Fruit fly (Drosophila melanogaster) whole organism, embryonic: ENCODE results near the gene CG31910.

Experiments used
- Bgb ChIP-seq: fragments of 200-800 bp; sonication (Bioruptor generic); IDR thresholded peaks from 2 replicates; pipeline ENCODE4 v1.3.6; 2022; ENCODE audit warnings: missing biosample characterization, missing genetic modification characterization; ENCODE audit not compliant: partially characterized antibody
- CG10543 ChIP-seq: fragments of 200-800 bp; sonication (Bioruptor generic); optimal IDR thresholded peaks from 3 replicates; lab custom pipeline; 2017; ENCODE audit warnings: missing biosample characterization, mild to moderate bottlenecking, missing genetic modification characterization, moderate library complexity
- CG11085 ChIP-seq: fragments of 200-800 bp; sonication (Bioruptor generic); IDR thresholded peaks from 2 replicates; pipeline ENCODE4 v1.3.6; 2022; ENCODE audit warnings: missing biosample characterization, missing genetic modification characterization
- CG11398 ChIP-seq: fragments of 200-800 bp; sonication (Bioruptor generic); optimal IDR thresholded peaks from 2 replicates; lab custom pipeline; 2016; ENCODE audit warnings: missing biosample characterization, missing genetic modification characterization
- CG13894 ChIP-seq: fragments of 200-800 bp; sonication (Bioruptor generic); optimal IDR thresholded peaks from 3 replicates; lab custom pipeline; 2018; ENCODE audit warnings: missing biosample characterization, mild to moderate bottlenecking, missing genetic modification characterization, moderate library complexity
- CG14050 ChIP-seq: fragments of 200-800 bp; sonication (Bioruptor generic); IDR thresholded peaks from 3 replicates; pipeline ENCODE4 v1.3.6; 2022; ENCODE audit warnings: missing biosample characterization, missing genetic modification characterization
- CG15514 ChIP-seq: fragments of 200-800 bp; sonication (Bioruptor generic); optimal IDR thresholded peaks from 3 replicates; lab custom pipeline; 2017; ENCODE audit warnings: missing biosample characterization, missing genetic modification characterization, mild to moderate bottlenecking, moderate library complexity, missing genetic modification reagents
- CG15601 ChIP-seq: fragments of 200-800 bp; sonication (Bioruptor generic); optimal IDR thresholded peaks from 3 replicates; lab custom pipeline; 2019; ENCODE audit warnings: missing biosample characterization, mild to moderate bottlenecking, missing genetic modification characterization, moderate library complexity
- CG17359 ChIP-seq: fragments of 200-800 bp; sonication (Bioruptor generic); optimal IDR thresholded peaks from 3 replicates; lab custom pipeline; 2018; ENCODE audit warnings: missing biosample characterization, mild to moderate bottlenecking, missing genetic modification characterization, moderate library complexity
- CG18262 ChIP-seq: fragments of 200-800 bp; optimal IDR thresholded peaks from 3 replicates; lab custom pipeline; 2019; ENCODE audit warnings: missing biosample characterization, mild to moderate bottlenecking, missing genetic modification characterization, moderate library complexity
- CG18619 ChIP-seq: fragments of 200-800 bp; sonication (Bioruptor generic); optimal IDR thresholded peaks from 3 replicates; lab custom pipeline; 2017; ENCODE audit warnings: missing biosample characterization, mild to moderate bottlenecking, missing genetic modification characterization
- CG3065 ChIP-seq: fragments of 200-800 bp; sonication (Bioruptor generic); optimal IDR thresholded peaks from 2 replicates; lab custom pipeline; 2016; ENCODE audit warnings: missing biosample characterization, missing genetic modification characterization
- CG32772 ChIP-seq: fragments of 200-800 bp; sonication (Bioruptor generic); IDR thresholded peaks from 2 replicates; pipeline ENCODE4 v1.3.6; 2022; ENCODE audit warnings: missing biosample characterization, missing genetic modification characterization
- CG42726 ChIP-seq: fragments of 200-800 bp; sonication (Bioruptor generic); IDR thresholded peaks from 2 replicates; pipeline ENCODE4 v1.3.6; 2022; ENCODE audit warnings: missing biosample characterization, missing genetic modification characterization; ENCODE audit not compliant: partially characterized antibody
- CG4404 ChIP-seq: fragments of 200-800 bp; sonication (Bioruptor generic); IDR thresholded peaks from 2 replicates; pipeline ENCODE4 v1.3.6; 2022; ENCODE audit warnings: missing biosample characterization, missing genetic modification characterization
- CG4854 ChIP-seq: fragments of 200-800 bp; sonication (Bioruptor generic); optimal IDR thresholded peaks from 2 replicates; lab custom pipeline; 2016; ENCODE audit warnings: missing biosample characterization, missing genetic modification characterization, inconsistent platforms
- CG6254 ChIP-seq: fragments of 200-800 bp; sonication (Bioruptor generic); optimal IDR thresholded peaks from 3 replicates; lab custom pipeline; 2017; ENCODE audit warnings: mild to moderate bottlenecking, missing biosample characterization, missing genetic modification reagents, missing genetic modification characterization
- CG6854 ChIP-seq: fragments of 200-800 bp; sonication (Bioruptor generic); optimal IDR thresholded peaks from 3 replicates; lab custom pipeline; 2017; ENCODE audit warnings: missing biosample characterization, mild to moderate bottlenecking, missing genetic modification characterization
- CG7372 ChIP-seq: fragments of 200-800 bp; sonication (Bioruptor generic); IDR thresholded peaks from 2 replicates; pipeline ENCODE4 v1.3.6; 2022; ENCODE audit warnings: missing biosample characterization, missing genetic modification characterization
- CG9817 ChIP-seq: fragments of 200-800 bp; sonication (Bioruptor generic); optimal IDR thresholded peaks from 2 replicates; lab custom pipeline; 2018; ENCODE audit warnings: missing biosample characterization, mild to moderate bottlenecking, missing genetic modification characterization, moderate library complexity
- CTCF ChIP-seq: fragments of 200-800 bp; sonication (Bioruptor generic); optimal IDR thresholded peaks from 2 replicates; lab custom pipeline; 2017; ENCODE audit warnings: missing biosample characterization, mild to moderate bottlenecking, missing genetic modification characterization, moderate library complexity
- Deaf1 ChIP-seq: fragments of 200-800 bp; optimal IDR thresholded peaks from 3 replicates; lab custom pipeline; 2019; ENCODE audit warnings: missing biosample characterization, mild to moderate bottlenecking, missing genetic modification characterization, moderate library complexity
- Dp ChIP-seq: fragments of 200-800 bp; sonication (Bioruptor generic); optimal IDR thresholded peaks from 2 replicates; lab custom pipeline; 2018; ENCODE audit warnings: missing biosample characterization, mild to moderate bottlenecking, missing genetic modification characterization, moderate library complexity
- Dref ChIP-seq: fragments of 200-800 bp; sonication (Bioruptor generic); IDR thresholded peaks from 2 replicates; pipeline ENCODE4 v1.3.6; 2022; ENCODE audit warnings: missing biosample characterization, missing genetic modification characterization
- Eip74EF ChIP-seq, 2 experiments: fragments of 200-800 bp in 1 of 2; fragments of >200 bp in 1 of 2; sonication (Bioruptor generic) in 1 of 2; optimal IDR thresholded peaks; 2 replicates each; lab custom pipeline; 2017 to 2019; ENCODE audit warnings: missing biosample characterization in 2 of 2, missing genetic modification characterization in 2 of 2, mild to moderate bottlenecking in 1 of 2, moderate library complexity in 1 of 2
- Fer2 ChIP-seq: fragments of 200-800 bp; sonication (Bioruptor generic); optimal IDR thresholded peaks from 2 replicates; lab custom pipeline; 2018; ENCODE audit warnings: missing biosample characterization, mild to moderate bottlenecking, missing genetic modification characterization, moderate library complexity
- Gsc ChIP-seq: fragments of 200-800 bp; sonication (Bioruptor generic); IDR thresholded peaks from 2 replicates; pipeline ENCODE4 v1.3.6; 2022; ENCODE audit warnings: missing biosample characterization, missing genetic modification characterization
- HLHmδ ChIP-seq: fragments of 200-800 bp; sonication (Bioruptor generic); optimal IDR thresholded peaks from 2 replicates; lab custom pipeline; 2018; ENCODE audit warnings: missing biosample characterization, mild to moderate bottlenecking, missing genetic modification characterization, moderate library complexity
- Hr3 ChIP-seq: fragments of 200-800 bp; sonication (Bioruptor generic); optimal IDR thresholded peaks from 3 replicates; lab custom pipeline; 2016; ENCODE audit warnings: missing biosample characterization, missing genetic modification characterization
- Hr78 ChIP-seq, 2 experiments: fragments of 200-800 bp in 1 of 2; fragments of >200 bp in 1 of 2; sonication (Bioruptor generic) in 1 of 2; optimal IDR thresholded peaks; 2 replicates each; lab custom pipeline; 2017 to 2019; ENCODE audit warnings: missing biosample characterization in 2 of 2, missing genetic modification characterization in 2 of 2, mild to moderate bottlenecking in 1 of 2, moderate library complexity in 1 of 2
- NC2α ChIP-seq: fragments of 200-800 bp; sonication (Bioruptor generic); optimal IDR thresholded peaks from 2 replicates; lab custom pipeline; 2016; ENCODE audit warnings: missing biosample characterization, missing genetic modification characterization
- Oli ChIP-seq: fragments of 200-800 bp; sonication (Bioruptor generic); optimal IDR thresholded peaks from 2 replicates; lab custom pipeline; 2018; ENCODE audit warnings: missing biosample characterization, mild to moderate bottlenecking, missing genetic modification characterization, moderate library complexity
- Scr ChIP-seq: fragments of 200-800 bp; sonication (Bioruptor generic); IDR thresholded peaks from 2 replicates; pipeline ENCODE4 v1.3.6; 2022; ENCODE audit warnings: missing biosample characterization, missing genetic modification characterization; ENCODE audit not compliant: partially characterized antibody
- TFAM ChIP-seq: fragments of 200-800 bp; sonication (Bioruptor generic); optimal IDR thresholded peaks from 2 replicates; lab custom pipeline; 2017; ENCODE audit warnings: missing biosample characterization, missing genetic modification characterization, inconsistent platforms
- br ChIP-seq: fragments of >200 bp; optimal IDR thresholded peaks from 2 replicates; lab custom pipeline; 2017
- cad ChIP-seq: fragments of >200 bp; optimal IDR thresholded peaks from 2 replicates; lab custom pipeline; 2017; ENCODE audit warnings: missing biosample characterization, missing genetic modification characterization
- crol ChIP-seq: fragments of 200-800 bp; sonication (Bioruptor generic); IDR thresholded peaks from 2 replicates; pipeline ENCODE4 v1.3.6; 2022; ENCODE audit warnings: missing biosample characterization, missing genetic modification characterization
- cwo ChIP-seq: fragments of 200-800 bp; sonication (Bioruptor generic); optimal IDR thresholded peaks from 3 replicates; lab custom pipeline; 2017; ENCODE audit warnings: missing biosample characterization, missing genetic modification characterization, mild to moderate bottlenecking, moderate library complexity, missing genetic modification reagents
- esg ChIP-seq: fragments of 200-800 bp; sonication (Bioruptor generic); conservative IDR thresholded peaks from 2 replicates; pipeline ENCODE4 v1.3.6; 2022; ENCODE audit warnings: missing biosample characterization, missing genetic modification characterization
- gcm ChIP-seq: fragments of 200-800 bp; sonication (Bioruptor generic); optimal IDR thresholded peaks from 2 replicates; lab custom pipeline; 2019; ENCODE audit warnings: missing biosample characterization, mild to moderate bottlenecking, missing genetic modification characterization, moderate library complexity
- gcm2 ChIP-seq: fragments of 200-800 bp; sonication (Bioruptor generic); optimal IDR thresholded peaks from 2 replicates; lab custom pipeline; 2016; ENCODE audit warnings: missing biosample characterization, missing genetic modification characterization
- hb ChIP-seq: fragments of 200-800 bp; sonication (Bioruptor generic); IDR thresholded peaks from 3 replicates; pipeline ENCODE4 v1.3.6; 2022; ENCODE audit warnings: missing biosample characterization, missing genetic modification characterization; ENCODE audit not compliant: partially characterized antibody
- jumu ChIP-seq: fragments of 200-800 bp; sonication (Bioruptor generic); optimal IDR thresholded peaks from 3 replicates; lab custom pipeline; 2016; ENCODE audit warnings: missing biosample characterization, missing genetic modification characterization
- klu ChIP-seq: fragments of 200-800 bp; sonication (Bioruptor generic); IDR thresholded peaks from 2 replicates; pipeline ENCODE4 v1.3.6; 2022; ENCODE audit warnings: missing biosample characterization, missing genetic modification characterization
- knrl ChIP-seq: fragments of 200-800 bp; sonication (Bioruptor generic); IDR thresholded peaks from 3 replicates; pipeline ENCODE4 v1.3.6; 2022; ENCODE audit warnings: missing biosample characterization, missing genetic modification characterization; ENCODE audit not compliant: partially characterized antibody
- mirr ChIP-seq: fragments of 200-800 bp; sonication (Bioruptor generic); optimal IDR thresholded peaks from 3 replicates; lab custom pipeline; 2018; ENCODE audit warnings: missing biosample characterization, mild to moderate bottlenecking, missing genetic modification characterization
- nerfin-1 ChIP-seq: fragments of 200-800 bp; sonication (Bioruptor generic); optimal IDR thresholded peaks from 3 replicates; lab custom pipeline; 2019; ENCODE audit warnings: missing biosample characterization, mild to moderate bottlenecking, missing genetic modification characterization, moderate library complexity
- sens ChIP-seq: fragments of 200-800 bp; sonication (Bioruptor generic); peaks from one replicate; lab custom pipeline; 2016; ENCODE audit warnings: missing biosample characterization, missing genetic modification characterization
- tio ChIP-seq: fragments of 200-800 bp; sonication (Bioruptor generic); optimal IDR thresholded peaks from 2 replicates; lab custom pipeline; 2017; ENCODE audit warnings: missing biosample characterization, missing genetic modification characterization, inconsistent platforms
- vnd ChIP-seq: fragments of 200-800 bp; sonication (Bioruptor generic); IDR thresholded peaks from 3 replicates; pipeline ENCODE4 v1.3.6; 2022; ENCODE audit warnings: missing biosample characterization, missing genetic modification characterization; ENCODE audit not compliant: partially characterized antibody
- zfh1 ChIP-seq: fragments of 200-800 bp; sonication (Bioruptor generic); IDR thresholded peaks from 3 replicates; pipeline ENCODE4 v1.3.6; 2022; ENCODE audit warnings: missing biosample characterization, missing genetic modification characterization

The CG31910 gene

DNA sequence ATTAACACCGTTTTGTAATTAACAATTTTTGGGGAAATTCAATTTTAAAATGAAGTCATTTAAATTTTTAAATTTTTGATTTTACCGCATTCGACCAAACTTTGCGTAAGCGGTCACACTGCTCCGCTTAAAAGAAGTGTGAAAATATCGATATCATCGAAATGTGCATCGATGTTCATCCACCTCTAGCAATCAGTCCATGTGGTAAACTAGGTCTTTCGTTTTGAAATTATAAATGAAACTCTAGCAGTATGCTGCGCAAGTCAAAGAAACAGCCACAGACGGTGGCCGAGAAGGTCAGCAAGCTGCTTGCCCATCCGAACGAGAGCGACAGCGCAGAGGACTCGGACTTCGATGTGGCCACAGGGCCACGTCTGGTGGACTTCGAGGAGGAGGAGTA, 28.0 kb downstream of the CG31910 start, which contains the start of gene Aatf (continued):
- TF ChIP-seq knrl (GFP tag; lab: Robert Waterston, UW) (peak; percentile 80), Deaf1 (tag; lab: Kevin White, UChicago) (no peak), Scr (peak; percentile 83), Hr78 (GFP tag; optimal IDR thresholded peaks at IDR 0.05; lab: Kevin White, UChicago) (no peak), CG14050 (GFP tag; lab: Robert Waterston, UW) (no peak), crol (GFP tag; lab: Robert Waterston, UW) (no peak), CG6854 (no peak), HLHmδ (GFP tag; lab: Kevin White, UChicago) (no peak), cad (GFP tag; lab: Kevin White, UChicago) (no peak), CG18262 (tag; lab: Kevin White, UChicago) (no peak), esg (no peak), Gsc (GFP tag; lab: Robert Waterston, UW) (no peak), CG3065 (GFP tag; lab: Kevin White, UChicago) (no peak), Fer2 (tag; lab: Kevin White, UChicago) (no peak), br (no peak), CG4404 (GFP tag; lab: Robert Waterston, UW) (no peak), CG4854 (GFP tag; lab: Kevin White, UChicago) (no peak), klu (GFP tag; lab: Robert Waterston, UW) (no peak), Hr3 (no peak), zfh1 (GFP tag; lab: Robert Waterston, UW) (no peak), CG17359 (tag; lab: Kevin White, UChicago) (no peak), CG11398 (GFP tag; lab: Kevin White, UChicago) (no peak), gcm2 (GFP tag; lab: Kevin White, UChicago) (no peak), CG7372 (GFP tag; lab: Robert Waterston, UW) (no peak), vnd (GFP tag; lab: Robert Waterston, UW) (peak; percentile 64), hb (GFP tag; lab: Robert Waterston, UW) (peak; percentile 53; the same call in 1 of the 3 replicates), CG32772 (GFP tag; lab: Robert Waterston, UW) (no peak), cwo (GFP tag; lab: Kevin White, UChicago) (no peak), CG6254 (GFP tag; lab: Kevin White, UChicago) (no peak), CG15514 (GFP tag; lab: Kevin White, UChicago) (peak; percentile 71), Bgb (GFP tag; lab: Robert Waterston, UW) (peak; percentile 89), Dp (GFP tag; lab: Kevin White, UChicago) (peak; percentile 96), Eip74EF (GFP tag; optimal IDR thresholded peaks at IDR 0.05; lab: Kevin White, UChicago) (no peak), CG15601 (no peak), CG11085 (no peak), Dref (GFP tag; lab: Robert Waterston, UW) (peak; percentile 90), tio (GFP tag; lab: Kevin White, UChicago) (no peak), TFAM (GFP tag; lab: Kevin White, UChicago) (no peak), CG13894 (tag; lab: Kevin White, UChicago) (no peak), mirr (GFP tag; lab: Kevin White, UChicago) (no peak), CG18619 (GFP tag; lab: Kevin White, UChicago) (no peak), NC2α (no peak), gcm (no peak), jumu (GFP tag; lab: Kevin White, UChicago) (no peak), Oli (tag; lab: Kevin White, UChicago) (no peak), CG42726 (GFP tag; lab: Robert Waterston, UW) (peak; percentile 85), CTCF (no peak), CG9817 (tag; lab: Kevin White, UChicago) (no peak), nerfin-1 (no peak), CG10543 (no peak), sens (GFP tag; lab: Kevin White, UChicago) (peak; percentile 77)
